Fruit fly (Drosophila melanogaster): ENCODE results near the gene Jon66Cii.
A peak's percentile ranks its signal among the peaks of the same experiment; 100 is the strongest.

Gene Jon66Cii

DNA sequence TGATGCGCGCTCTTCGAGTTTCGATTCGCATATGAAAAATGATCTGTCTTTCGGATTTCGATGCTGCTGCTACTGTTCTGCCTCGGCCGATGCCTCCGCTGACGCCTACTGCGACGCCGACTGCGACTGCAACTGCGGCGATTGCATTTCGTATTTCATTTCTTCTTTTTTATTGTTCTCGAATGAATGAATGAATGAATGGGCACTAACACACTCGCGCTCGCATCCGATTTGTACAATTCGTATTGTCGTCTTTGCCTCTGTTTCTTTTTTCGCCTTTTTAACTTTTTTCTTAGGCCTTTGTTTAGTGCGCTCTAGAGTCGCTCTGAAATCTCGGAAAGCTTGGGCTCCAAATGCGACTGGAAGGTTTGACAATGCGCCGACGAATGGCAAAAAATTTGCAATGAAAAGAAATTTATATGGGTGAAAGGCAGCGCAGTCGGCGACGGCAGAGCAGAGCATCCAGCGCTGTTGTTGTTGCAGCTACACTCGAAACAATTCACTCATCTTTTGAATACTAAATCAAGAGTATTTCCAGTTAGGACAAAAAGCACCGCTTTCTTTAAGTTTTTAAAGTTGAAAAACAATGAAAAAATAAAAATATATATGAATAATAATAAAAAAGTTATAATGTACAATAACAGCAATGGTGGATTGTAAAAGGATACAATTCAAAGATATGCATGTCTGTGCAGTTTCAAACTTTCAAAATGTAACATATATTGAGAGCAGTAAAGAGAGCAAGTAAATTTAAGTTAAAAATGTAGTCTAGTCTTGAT is 28.5 kb upstream of the Jon66Cii start, which contains the start of gene CG32354 (continued):
- TF ChIP-seq CG6854 (GFP tag; optimal IDR thresholded peaks at IDR 0.05) (no peak), CG16779 (tag; optimal IDR thresholded peaks at IDR 0.05) (no peak), spab (GFP tag; optimal IDR thresholded peaks at IDR 0.05) (no peak), CG11762 (GFP tag; optimal IDR thresholded peaks at IDR 0.05; ENCODE audit: insufficient read depth) (no peak), Eip75B (GFP tag; optimal IDR thresholded peaks at IDR 0.05) (peak; percentile 5), CG1621 (tag; optimal IDR thresholded peaks at IDR 0.05) (peak; percentile 17), dac (GFP tag; optimal IDR thresholded peaks at IDR 0.05) (peak; percentile 53), Blimp-1 (GFP tag; optimal IDR thresholded peaks at IDR 0.05) (no peak), Smox (GFP tag; optimal IDR thresholded peaks at IDR 0.05) (no peak), CG10669 (GFP tag; optimal IDR thresholded peaks at IDR 0.05) (no peak), CG4318 (GFP tag; optimal IDR thresholded peaks at IDR 0.05) (peak; percentile 75), CG9139 (GFP tag; optimal IDR thresholded peaks at IDR 0.05) (peak; percentile 10), CG8632 (GFP tag; optimal IDR thresholded peaks at IDR 0.05) (no peak), CG6792 (GFP tag; optimal IDR thresholded peaks at IDR 0.05) (no peak), Hr4 (GFP tag; optimal IDR thresholded peaks at IDR 0.05) (peak; percentile 72), Ets96B (tag; optimal IDR thresholded peaks at IDR 0.05) (no peak), Eip78C (GFP tag) (peak; percentile 79), Met (GFP tag; optimal IDR thresholded peaks at IDR 0.05) (peak; percentile 22), Hr38 (GFP tag; optimal IDR thresholded peaks at IDR 0.05) (no peak), eg (GFP tag; IDR thresholded peaks at IDR 0.05) (0 out of 3 replicates have a peak, but pooled peaks have one; percentile 43), ss (GFP tag; optimal IDR thresholded peaks at IDR 0.05) (peak; percentile 21 to 65), dsx (GFP tag; optimal IDR thresholded peaks at IDR 0.05; ENCODE audit: poor library complexity, severe bottlenecking) (peak; percentile 15), pdm3 (GFP tag; optimal IDR thresholded peaks at IDR 0.05) (no peak), CG6276 (GFP tag; optimal IDR thresholded peaks at IDR 0.05) (peak; percentile 68), fd59A (GFP tag; optimal IDR thresholded peaks at IDR 0.05) (no peak), CG8319 (GFP tag; optimal IDR thresholded peaks at IDR 0.05) (no peak), fd85E (GFP tag; optimal IDR thresholded peaks at IDR 0.05) (no peak), esn (GFP tag; optimal IDR thresholded peaks at IDR 0.05) (peak; percentile 16)

DNA sequence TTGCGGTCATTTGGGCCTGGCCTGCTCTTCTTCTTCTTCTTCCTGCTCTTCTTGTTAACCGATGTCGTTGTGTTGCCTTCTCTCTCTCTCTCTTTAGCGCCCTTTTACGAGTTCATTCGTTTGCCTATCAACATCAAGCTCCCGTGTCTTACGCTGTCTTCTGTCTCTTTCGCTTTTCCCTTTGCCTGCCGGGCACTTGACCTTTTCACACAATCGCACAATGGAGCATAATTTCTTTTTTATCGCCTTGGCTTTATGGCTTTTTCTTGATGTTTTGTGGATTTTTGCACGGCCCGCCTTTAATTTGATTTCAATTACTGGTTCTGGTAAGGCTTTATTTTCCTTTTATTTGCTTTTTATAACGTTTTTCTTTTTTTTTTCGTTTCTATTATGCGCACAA is 27.9 kb upstream of the Jon66Cii start:
- TF ChIP-seq svp (GFP tag) (peak; percentile 88), CG11762 (GFP tag; optimal IDR thresholded peaks at IDR 0.05; ENCODE audit: insufficient read depth) (no peak), Hr38 (GFP tag; optimal IDR thresholded peaks at IDR 0.05) (no peak)

DNA sequence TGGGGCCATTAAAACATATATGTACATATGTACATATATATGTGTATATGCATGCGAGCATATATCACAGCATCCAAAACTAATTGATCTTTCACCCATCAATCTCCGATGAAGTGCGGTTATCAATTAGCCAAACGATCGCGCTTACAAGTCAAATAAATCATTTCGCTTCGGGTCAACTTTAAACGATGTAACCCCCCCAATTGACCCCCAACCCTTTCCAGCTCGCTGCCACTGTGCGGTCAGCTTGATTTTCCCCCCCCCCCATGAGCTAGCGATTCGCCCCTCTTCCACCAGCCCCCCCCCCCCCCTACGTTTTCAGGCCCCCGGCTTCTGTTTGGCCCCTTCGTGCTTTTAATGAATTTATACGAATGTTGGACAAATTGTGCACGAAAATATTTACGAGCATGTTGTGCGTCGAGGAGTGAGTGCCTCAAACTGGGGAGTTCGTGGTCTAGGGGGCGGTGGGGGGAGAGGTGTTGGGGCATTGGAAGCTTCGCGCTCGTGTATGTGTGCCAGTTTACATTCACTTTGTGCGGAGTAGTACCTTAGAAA is 26.2 kb upstream of the Jon66Cii start:
- TF ChIP-seq ss (GFP tag; optimal IDR thresholded peaks at IDR 0.05) (peak in 1 of 2 experiments; percentile 16), Ets21C (GFP tag; optimal IDR thresholded peaks at IDR 0.05) (no peak), salr (GFP tag; optimal IDR thresholded peaks at IDR 0.05) (no peak), eg (GFP tag; IDR thresholded peaks at IDR 0.05) (peak; percentile 23; the same call in 1 of the 3 replicates), CG15336 (GFP tag; IDR thresholded peaks at IDR 0.05) (0 out of 2 replicates have a peak, but pooled peaks have one; percentile 10)

DNA sequence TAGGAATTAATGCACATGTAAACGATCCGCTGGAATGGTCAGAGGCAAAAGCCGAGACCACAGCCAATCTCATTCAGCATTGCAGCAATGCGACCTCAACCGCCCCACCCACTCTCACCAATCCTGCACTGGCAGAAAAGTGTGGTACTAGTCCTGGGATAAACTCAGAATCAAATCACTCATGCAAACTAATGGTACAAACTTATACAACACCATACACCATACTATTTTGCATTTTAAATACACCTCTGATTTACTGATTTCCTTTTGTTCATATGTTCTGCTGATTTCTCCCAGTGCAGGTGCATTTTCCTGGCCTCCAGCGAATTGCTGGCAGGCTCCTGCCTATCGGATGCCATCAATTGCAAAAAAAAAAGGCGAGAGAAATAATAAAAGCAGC is 25.5 kb upstream of the Jon66Cii start:
- peak; percentile 97 for TF ChIP-seq Gug (GFP tag; IDR thresholded peaks at IDR 0.05)
- TF ChIP-seq Lpt (GFP tag; optimal IDR thresholded peaks at IDR 0.05) = peak; percentile 88
- peak; percentile 92 for TF ChIP-seq CG15336 (GFP tag; IDR thresholded peaks at IDR 0.05)
- TF ChIP-seq Hr38 (GFP tag; optimal IDR thresholded peaks at IDR 0.05) = peak; percentile 52
- TF ChIP-seq Eip78C (GFP tag) = peak; percentile 89
- no peak for TF ChIP-seq Eip93F (GFP tag; optimal IDR thresholded peaks at IDR 0.05)
- TF ChIP-seq CG10631 (GFP tag; optimal IDR thresholded peaks at IDR 0.05) = peak; percentile 81
- peak; percentile 55 for TF ChIP-seq fd59A (GFP tag; optimal IDR thresholded peaks at IDR 0.05)
- peak; percentile 41 for TF ChIP-seq CG8632 (GFP tag; optimal IDR thresholded peaks at IDR 0.05)
- TF ChIP-seq Sox14 (GFP tag; optimal IDR thresholded peaks at IDR 0.05) = peak; percentile 82
- no peak for TF ChIP-seq CG6808 (GFP tag; optimal IDR thresholded peaks at IDR 0.05)
- TF ChIP-seq pdm3 (GFP tag; optimal IDR thresholded peaks at IDR 0.05) = peak; percentile 78
- TF ChIP-seq CG3032 (tag; optimal IDR thresholded peaks at IDR 0.05) = peak; percentile 63
- no peak for TF ChIP-seq fkh (GFP tag; optimal IDR thresholded peaks at IDR 0.05)
- peak; percentile 68 for TF ChIP-seq Ets96B (tag; optimal IDR thresholded peaks at IDR 0.05)
- TF ChIP-seq acj6 (GFP tag; optimal IDR thresholded peaks at IDR 0.05) = peak; percentile 73
- peak; percentile 79 for TF ChIP-seq Eip75B (GFP tag; optimal IDR thresholded peaks at IDR 0.05)
- peak; percentile 60 for TF ChIP-seq CG16779 (tag; optimal IDR thresholded peaks at IDR 0.05)
- TF ChIP-seq spab (GFP tag; optimal IDR thresholded peaks at IDR 0.05) = peak; percentile 57
- peak; percentile 28 for TF ChIP-seq Sox15 (GFP tag; optimal IDR thresholded peaks at IDR 0.05)
- no peak for TF ChIP-seq CG7368 (GFP tag; optimal IDR thresholded peaks at IDR 0.05)
